Worm (Caenorhabditis elegans) whole organism, midembryonic: Measurements from ENCODE around the gene ZK1320.3.

Experiments
- cog-1 ChIP-seq: sonication (generic microtip); optimal IDR thresholded peaks from 2 replicates; lab custom pipeline; 2016; ENCODE audit warnings: missing genetic modification characterization, missing compliant biosample characterization
- flt-1 ChIP-seq: fragments of 200-800 bp; sonication (Bioruptor generic); IDR thresholded peaks from 2 replicates; pipeline ENCODE4 v1.3.6; 2022; ENCODE audit warnings: missing genetic modification characterization, missing compliant biosample characterization
- klf-2 ChIP-seq: fragments of 200-800 bp; sonication (Bioruptor generic); conservative IDR thresholded peaks from 2 replicates; pipeline ENCODE4 v1.3.6; 2022; ENCODE audit warnings: missing genetic modification reagents, missing genetic modification characterization, missing compliant biosample characterization
- med-1 ChIP-seq: sonication (generic microtip); optimal IDR thresholded peaks from 2 replicates; lab custom pipeline; 2017; ENCODE audit warnings: missing genetic modification characterization, mild to moderate bottlenecking, missing compliant biosample characterization, antibody characterized with exemption, missing genetic modification reagents; ENCODE audit not compliant: insufficient read depth
- tab-1 ChIP-seq: fragments of 200-800 bp; sonication (Bioruptor generic); IDR thresholded peaks from 2 replicates; pipeline ENCODE4 v1.3.6; 2022; ENCODE audit warnings: missing genetic modification characterization, missing compliant biosample characterization
- ztf-29 ChIP-seq: fragments of 200-800 bp; sonication (Bioruptor generic); IDR thresholded peaks from 2 replicates; pipeline ENCODE4 v1.3.6; 2022; ENCODE audit warnings: missing genetic modification reagents, missing genetic modification characterization, missing compliant biosample characterization

- TF ChIP-seq cog-1 = no peak
- TF ChIP-seq med-1 (GFP tag; lab: Kevin White, UChicago) = no peak
- no peak for TF ChIP-seq klf-2 (GFP tag; lab: Robert Waterston, UW)
- no peak for TF ChIP-seq flt-1
- no peak for TF ChIP-seq ztf-29
- no peak for TF ChIP-seq tab-1 (GFP tag; lab: Robert Waterston, UW)
Measured at ce11 chrII:9609296-9609695, 50.9 kb downstream of the ZK1320.3 start, which contains the start of gene pap-2.
